Worm (Caenorhabditis elegans) whole organism, mixed stage, embryonic: ENCODE data around the gene F35B12.10.

ENCODE experiments used
- nhr-12 ChIP-seq: fragments of 150-350 bp; optimal IDR thresholded peaks from 2 replicates; lab custom pipeline; 2014; ENCODE audit warnings: missing biosample characterization, missing genetic modification characterization
- nhr-237 ChIP-seq: fragments of 150-350 bp; optimal IDR thresholded peaks from 2 replicates; lab custom pipeline; 2014; ENCODE audit warnings: missing biosample characterization, missing genetic modification characterization
- pha-4 ChIP-seq: fragments of 150-350 bp; optimal IDR thresholded peaks from 2 replicates; lab custom pipeline; 2018; ENCODE audit warnings: missing biosample characterization, missing genetic modification reagents, missing genetic modification characterization
- snpc-4 ChIP-seq: fragments of 150-350 bp; optimal IDR thresholded peaks from 2 replicates; lab custom pipeline; 2014; ENCODE audit warnings: missing biosample characterization, missing genetic modification characterization
- unc-39 ChIP-seq: fragments of 150-350 bp; optimal IDR thresholded peaks from 2 replicates; lab custom pipeline; 2014; ENCODE audit warnings: missing biosample characterization, missing genetic modification characterization
- unc-62 ChIP-seq: fragments of 150-350 bp; optimal IDR thresholded peaks from 2 replicates; lab custom pipeline; 2014; ENCODE audit warnings: missing biosample characterization, missing genetic modification reagents, missing genetic modification characterization
- ztf-11 ChIP-seq: fragments of 150-350 bp; optimal IDR thresholded peaks from 2 replicates; lab custom pipeline; 2014; ENCODE audit warnings: missing biosample characterization, missing genetic modification characterization

- peak; percentile 43 for TF ChIP-seq pha-4 (tag; lab: Kevin White, UChicago)
- TF ChIP-seq unc-62 (GFP tag; lab: Kevin White, UChicago), result no peak
- TF ChIP-seq ztf-11 (tag; lab: Kevin White, UChicago), result no peak
- no peak for TF ChIP-seq snpc-4
- no peak for TF ChIP-seq nhr-237 (tag; lab: Kevin White, UChicago)
- TF ChIP-seq nhr-12 (tag; lab: Kevin White, UChicago), result no peak
- TF ChIP-seq unc-39 (tag; lab: Kevin White, UChicago), result no peak
Measured at ce11 chrV:11674594-11675579, 45.8 kb upstream of the F35B12.10 start.
